Worm (Caenorhabditis elegans) whole organism, L3 larva: ENCODE results near the gene Y38H8A.7.

Experiments used
- R02D3.7 ChIP-seq: fragments of 150-350 bp; optimal IDR thresholded peaks from 2 replicates; lab custom pipeline; 2014; ENCODE audit warnings: missing biosample characterization, missing genetic modification characterization
- ZK546.5 ChIP-seq: sonication (generic microtip); optimal IDR thresholded peaks from 2 replicates; lab custom pipeline; 2017; ENCODE audit warnings: missing biosample characterization, missing genetic modification characterization
- aly-2 ChIP-seq: fragments of 150-350 bp; optimal IDR thresholded peaks from 2 replicates; lab custom pipeline; 2014; ENCODE audit warnings: missing biosample characterization, missing genetic modification characterization
- ama-1 ChIP-seq: fragments of 150-350 bp; optimal IDR thresholded peaks from 2 replicates; lab custom pipeline; 2018
- ceh-16 ChIP-seq: sonication (generic microtip); optimal IDR thresholded peaks from 2 replicates; lab custom pipeline; 2017; ENCODE audit warnings: missing biosample characterization, missing genetic modification characterization
- ceh-28 ChIP-seq: fragments of 150-350 bp; optimal IDR thresholded peaks from 2 replicates; lab custom pipeline; 2014; ENCODE audit warnings: missing biosample characterization, missing genetic modification reagents, missing genetic modification characterization
- ceh-82 ChIP-seq: fragments of 150-350 bp; optimal IDR thresholded peaks from 2 replicates; lab custom pipeline; 2014; ENCODE audit warnings: missing biosample characterization, missing genetic modification characterization
- ceh-9 ChIP-seq: sonication (generic microtip); optimal IDR thresholded peaks from 2 replicates; lab custom pipeline; 2018; ENCODE audit warnings: missing biosample characterization, missing genetic modification characterization
- daf-12 ChIP-seq: fragments of 150-350 bp; optimal IDR thresholded peaks from 2 replicates; lab custom pipeline; 2014; ENCODE audit warnings: missing biosample characterization, missing genetic modification reagents, missing genetic modification characterization
- egl-27 ChIP-seq: sonication (generic microtip); optimal IDR thresholded peaks from 4 replicates; lab custom pipeline; 2017; ENCODE audit warnings: missing biosample characterization, missing genetic modification reagents, missing genetic modification characterization
- egl-5 ChIP-seq: fragments of 150-350 bp; optimal IDR thresholded peaks from 2 replicates; lab custom pipeline; 2017; ENCODE audit warnings: missing biosample characterization, missing genetic modification reagents, missing genetic modification characterization, inconsistent platforms
- elt-1 ChIP-seq: fragments of 150-350 bp; optimal IDR thresholded peaks from 2 replicates; lab custom pipeline; 2014; ENCODE audit warnings: missing biosample characterization, missing genetic modification characterization
- elt-2 ChIP-seq: sonication (generic microtip); optimal IDR thresholded peaks from 2 replicates; lab custom pipeline; 2016; ENCODE audit warnings: missing genetic modification reagents, mild to moderate bottlenecking, missing genetic modification characterization, missing compliant biosample characterization
- eor-1 ChIP-seq, 2 experiments: fragments of 150-350 bp; optimal IDR thresholded peaks; 2 replicates each; lab custom pipeline; 2014 to 2018; ENCODE audit warnings: missing biosample characterization in 2 of 2, missing genetic modification characterization in 2 of 2
- fkh-10 ChIP-seq: sonication (generic microtip); optimal IDR thresholded peaks from 2 replicates; lab custom pipeline; 2017; ENCODE audit warnings: missing biosample characterization, missing genetic modification reagents, missing genetic modification characterization
- fos-1 ChIP-seq: fragments of 150-350 bp; optimal IDR thresholded peaks from 2 replicates; lab custom pipeline; 2014; ENCODE audit warnings: missing biosample characterization, missing genetic modification characterization
- jun-1 ChIP-seq: fragments of 150-350 bp; optimal IDR thresholded peaks from 2 replicates; lab custom pipeline; 2014; ENCODE audit warnings: missing biosample characterization, missing genetic modification reagents, missing genetic modification characterization
- lin-15B ChIP-seq: fragments of 150-350 bp; optimal IDR thresholded peaks from 2 replicates; lab custom pipeline; 2014; ENCODE audit warnings: missing biosample characterization, missing genetic modification characterization
- mdl-1 ChIP-seq: fragments of 150-350 bp; optimal IDR thresholded peaks from 2 replicates; lab custom pipeline; 2014; ENCODE audit warnings: missing biosample characterization, missing genetic modification characterization
- mml-1 ChIP-seq: fragments of 150-350 bp; sonication (generic microtip); optimal IDR thresholded peaks from 3 replicates; lab custom pipeline; 2014; ENCODE audit warnings: missing biosample characterization, missing genetic modification characterization
- nfya-1 ChIP-seq: sonication (generic microtip); optimal IDR thresholded peaks from 2 replicates; lab custom pipeline; 2017; ENCODE audit warnings: missing genetic modification characterization, mild to moderate bottlenecking, missing compliant biosample characterization, antibody characterized with exemption, moderate library complexity; ENCODE audit not compliant: insufficient read depth
- nhr-11 ChIP-seq: fragments of 150-350 bp; optimal IDR thresholded peaks from 2 replicates; lab custom pipeline; 2014; ENCODE audit warnings: missing biosample characterization, missing genetic modification characterization
- nhr-12 ChIP-seq: fragments of 150-350 bp; optimal IDR thresholded peaks from 2 replicates; lab custom pipeline; 2014; ENCODE audit warnings: missing biosample characterization, missing genetic modification characterization
- nhr-23 ChIP-seq: fragments of 150-350 bp; optimal IDR thresholded peaks from 2 replicates; lab custom pipeline; 2014; ENCODE audit warnings: missing biosample characterization, missing genetic modification reagents, missing genetic modification characterization
- nhr-25 ChIP-seq: sonication (generic microtip); optimal IDR thresholded peaks from 2 replicates; lab custom pipeline; 2017; ENCODE audit warnings: missing biosample characterization, missing genetic modification characterization
- nhr-28 ChIP-seq: fragments of 150-350 bp; optimal IDR thresholded peaks from 2 replicates; lab custom pipeline; 2014; ENCODE audit warnings: missing biosample characterization, missing genetic modification characterization
- nhr-43 ChIP-seq: sonication (generic microtip); optimal IDR thresholded peaks from 2 replicates; lab custom pipeline; 2016; ENCODE audit warnings: mild to moderate bottlenecking, missing genetic modification characterization, missing compliant biosample characterization; ENCODE audit not compliant: poor library complexity, severe bottlenecking
- nhr-67 ChIP-seq: fragments of 150-350 bp; optimal IDR thresholded peaks from 2 replicates; lab custom pipeline; 2014; ENCODE audit warnings: missing biosample characterization, missing genetic modification characterization
- nhr-77 ChIP-seq: fragments of 150-350 bp; optimal IDR thresholded peaks from 2 replicates; lab custom pipeline; 2014; ENCODE audit warnings: missing biosample characterization, missing genetic modification characterization
- pqm-1 ChIP-seq: fragments of 150-350 bp; optimal IDR thresholded peaks from 2 replicates; lab custom pipeline; 2017; ENCODE audit warnings: missing biosample characterization, missing genetic modification characterization, inconsistent platforms
- skn-1 ChIP-seq: fragments of 150-350 bp; optimal IDR thresholded peaks from 2 replicates; lab custom pipeline; 2014; ENCODE audit warnings: missing biosample characterization, missing genetic modification characterization
- unc-39 ChIP-seq: sonication (generic microtip); optimal IDR thresholded peaks from 4 replicates; lab custom pipeline; 2017; ENCODE audit warnings: missing biosample characterization, missing genetic modification characterization
- zag-1 ChIP-seq: fragments of 150-350 bp; optimal IDR thresholded peaks from 2 replicates; lab custom pipeline; 2014; ENCODE audit warnings: missing biosample characterization, missing genetic modification characterization
- ztf-11 ChIP-seq: fragments of 150-350 bp; optimal IDR thresholded peaks from 2 replicates; lab custom pipeline; 2014; ENCODE audit warnings: missing biosample characterization, missing genetic modification characterization
- ztf-4 ChIP-seq: fragments of 150-350 bp; optimal IDR thresholded peaks from 2 replicates; lab custom pipeline; 2014; ENCODE audit warnings: missing biosample characterization, missing genetic modification characterization

The Y38H8A.7 gene

DNA sequence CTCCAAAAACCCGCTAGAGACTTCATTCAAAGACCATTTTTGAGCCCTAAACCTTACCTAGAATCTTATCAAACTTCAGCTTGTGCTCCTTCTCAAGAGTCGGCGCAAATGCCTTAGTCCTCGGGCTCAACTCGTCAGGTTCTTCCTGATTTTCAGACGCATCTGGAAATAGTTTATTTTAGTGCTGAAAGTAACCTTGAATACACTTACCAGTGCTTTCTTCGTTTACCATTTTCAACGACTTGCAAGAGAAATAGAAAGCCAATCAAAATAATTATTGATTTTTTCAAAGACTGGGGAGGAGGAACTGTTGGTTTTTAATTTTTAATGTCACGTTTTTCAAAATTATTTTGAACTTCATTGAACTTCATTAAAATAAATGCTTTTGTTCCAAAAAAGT, 16.7 kb downstream of the Y38H8A.7 start, which contains the start of the genes ttbk-8.1 and Y38H8A.4:
Gene ttbk-8.1 (plus strand): TSS at position 301 of the 400 bp plus-strand sequence.
Gene Y38H8A.4 (minus strand): TSS at position 366 of the 400 bp plus-strand sequence.
- TF ChIP-seq jun-1 (tag; lab: Kevin White, UChicago), result no peak
- no peak for TF ChIP-seq R02D3.7
- TF ChIP-seq mdl-1, result no peak
- TF ChIP-seq, all 47 proteins: peak for 0

DNA sequence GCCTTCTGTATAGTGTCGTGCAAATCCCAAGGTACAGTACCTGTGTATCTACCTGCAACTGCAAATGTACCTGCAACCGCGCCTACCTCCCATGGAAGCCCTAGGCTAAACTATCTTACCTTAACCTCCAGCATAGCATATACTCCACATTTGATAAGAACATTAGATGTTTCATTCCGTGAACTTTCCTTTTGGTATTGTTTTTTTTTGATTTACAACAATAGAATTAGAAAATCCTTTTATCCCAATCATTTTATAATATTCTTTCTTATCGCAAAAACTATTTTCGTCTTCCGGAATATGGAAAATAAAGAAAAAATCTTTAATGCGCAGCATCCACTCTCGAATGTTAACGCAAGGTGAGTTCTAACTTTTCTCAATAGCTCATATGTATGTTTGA, 18.8 kb downstream of the Y38H8A.7 start, which contains the start of gene Y38H8A.2:
Gene Y38H8A.2 (plus strand): TSS at position 301 of the 400 bp plus-strand sequence.
- TF ChIP-seq jun-1 (tag; lab: Kevin White, UChicago) (no peak), ztf-4 (tag; lab: Kevin White, UChicago) (no peak), nhr-77 (tag; lab: Kevin White, UChicago) (no peak), nhr-11 (tag; lab: Kevin White, UChicago) (no peak), ama-1 (lab: Kevin White, UChicago) (no peak), zag-1 (tag; lab: Kevin White, UChicago) (no peak), pqm-1 (no peak), skn-1 (no peak), ceh-28 (tag; lab: Kevin White, UChicago) (no peak), nhr-23 (tag; lab: Kevin White, UChicago) (no peak)

DNA sequence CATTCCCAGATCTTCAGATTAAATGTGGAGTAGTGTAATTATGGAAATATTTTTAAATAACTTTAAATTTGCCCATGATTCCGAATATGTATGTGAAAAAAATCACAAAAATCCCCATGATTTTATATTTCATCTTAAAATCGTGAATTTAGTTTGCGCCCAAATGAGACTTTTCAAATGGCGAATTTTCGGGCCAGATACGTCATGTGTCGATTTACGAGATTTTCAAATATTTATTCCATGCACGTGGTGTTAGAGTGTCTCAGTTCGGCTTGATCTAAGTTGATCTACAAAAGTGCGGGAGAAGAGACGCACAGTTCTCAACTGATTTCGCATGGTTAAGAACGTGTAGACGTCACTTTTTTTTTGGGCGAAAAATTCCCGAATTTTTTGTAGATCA, 27.2 kb downstream of the Y38H8A.7 start, which contains the start of gene Y38H8A.1:
Gene Y38H8A.1 (plus strand): TSS at position 301 of the 400 bp plus-strand sequence.
- no peak for TF ChIP-seq nhr-25 (tag; lab: Kevin White, UChicago)
- no peak for TF ChIP-seq fos-1
- TF ChIP-seq, all 47 proteins: peak for 0

DNA sequence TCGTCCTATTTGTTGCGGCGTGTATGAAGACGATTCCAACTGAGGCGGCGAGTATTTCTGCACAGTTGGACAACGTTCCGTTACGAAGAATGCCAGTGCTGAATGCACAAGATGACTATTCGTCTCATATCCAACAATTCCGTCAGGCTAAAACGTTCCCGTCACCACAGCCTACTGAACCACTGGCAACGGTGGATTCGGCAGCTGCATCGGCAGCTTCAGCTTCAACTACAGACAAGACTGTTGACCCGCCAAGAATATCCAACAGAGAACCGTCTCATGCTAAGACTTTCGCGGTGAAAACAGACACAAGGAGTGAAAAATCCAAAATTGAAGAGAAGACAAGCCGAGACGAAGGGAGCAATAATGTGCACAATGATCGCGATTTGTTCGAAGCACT, 28.3 kb downstream of the Y38H8A.7 start:
- no peak for TF ChIP-seq nhr-43 (tag; lab: Kevin White, UChicago)
- TF ChIP-seq, all 47 proteins: peak for 0

DNA sequence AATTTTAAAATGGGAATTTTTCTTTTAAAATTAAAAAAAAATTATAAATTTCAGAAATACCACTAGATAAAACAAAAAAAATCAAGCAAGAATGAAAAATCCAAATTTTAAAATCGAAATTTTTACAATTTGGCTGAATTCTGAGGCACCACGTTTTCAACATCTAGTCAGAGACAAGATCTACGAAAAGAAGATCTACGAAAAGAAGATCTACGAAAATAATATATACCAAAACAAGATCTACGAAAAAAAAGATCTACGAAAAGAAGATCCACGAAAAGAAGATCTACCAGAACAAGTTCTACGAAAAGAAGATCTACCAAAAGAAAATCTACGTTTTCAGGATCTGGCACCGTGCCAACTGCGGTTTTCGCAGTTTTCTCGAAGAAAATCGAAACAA, 31.7 kb downstream of the Y38H8A.7 start:
- TF ChIP-seq elt-1 (tag; lab: Kevin White, UChicago) (no peak), lin-15B (tag; lab: Kevin White, UChicago) (no peak), mml-1 (tag; lab: Kevin White, UChicago) (no peak), nhr-25 (tag; lab: Kevin White, UChicago) (no peak), nhr-12 (no peak), egl-27 (tag; lab: Kevin White, UChicago) (no peak), elt-2 (tag; lab: Kevin White, UChicago) (no peak), ceh-16 (tag; lab: Kevin White, UChicago) (no peak), ZK546.5 (tag; lab: Kevin White, UChicago) (no peak), zag-1 (tag; lab: Kevin White, UChicago) (no peak), ztf-4 (tag; lab: Kevin White, UChicago) (no peak), daf-12 (tag; lab: Kevin White, UChicago) (no peak)
- TF ChIP-seq, all 47 proteins: peak for 0

DNA sequence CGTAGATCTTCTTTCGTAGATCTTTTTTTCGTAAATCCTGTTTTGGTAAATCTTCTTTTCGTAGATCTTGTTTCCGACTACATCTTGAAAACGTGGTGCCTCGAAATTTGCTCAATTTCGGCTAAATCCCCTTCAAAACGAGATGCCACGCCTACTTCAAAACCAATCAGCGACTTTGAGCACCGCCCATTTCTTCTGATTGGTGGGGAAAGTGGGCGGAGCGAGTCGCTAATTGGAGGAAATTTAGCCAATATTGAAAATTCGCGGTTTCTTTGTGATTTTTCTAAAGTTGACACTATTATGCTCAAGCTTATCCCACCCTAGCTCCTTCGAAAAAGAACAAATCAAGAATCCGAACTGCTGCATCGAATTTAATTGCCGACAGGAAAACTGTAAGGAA, 32.3 kb downstream of the Y38H8A.7 start:
- TF ChIP-seq ama-1 (lab: Kevin White, UChicago), result no peak
- no peak for TF ChIP-seq nhr-25 (tag; lab: Kevin White, UChicago)
- peak; percentile 89 for TF ChIP-seq nfya-1 (tag; lab: Kevin White, UChicago)
- no peak for TF ChIP-seq fos-1

DNA sequence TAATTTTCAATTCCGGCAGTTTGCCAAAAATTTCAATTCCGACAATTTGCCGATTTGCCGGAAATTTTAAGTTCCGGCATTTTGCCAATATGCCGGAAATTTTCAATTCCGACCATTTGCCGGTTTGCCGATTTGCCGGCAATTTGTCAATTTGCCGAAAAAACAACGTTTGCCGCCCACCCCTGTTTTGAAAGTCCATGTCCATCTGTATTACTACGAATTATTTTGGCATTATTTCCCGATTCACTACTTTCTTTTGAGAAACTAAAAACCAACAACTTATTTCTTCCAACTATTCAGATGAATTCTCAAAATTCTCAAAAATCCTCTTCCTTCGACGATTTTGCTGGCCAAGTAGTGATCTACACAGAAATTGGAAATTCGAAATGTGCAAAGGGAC, 37.0 kb downstream of the Y38H8A.7 start, which contains the start of gene Y45F10A.7:
Gene Y45F10A.7 (plus strand): TSS at position 301 of the 400 bp plus-strand sequence.
- TF ChIP-seq egl-5 (no peak), ceh-9 (tag; lab: Kevin White, UChicago) (no peak), mml-1 (tag; lab: Kevin White, UChicago) (no peak), lin-15B (tag; lab: Kevin White, UChicago) (no peak), nhr-12 (no peak), nhr-28 (tag; lab: Kevin White, UChicago) (no peak), nhr-67 (tag; lab: Kevin White, UChicago) (no peak), aly-2 (no peak), unc-39 (no peak), ztf-4 (tag; lab: Kevin White, UChicago) (no peak), elt-2 (tag; lab: Kevin White, UChicago) (no peak), nhr-25 (tag; lab: Kevin White, UChicago) (no peak), eor-1 (tag; optimal IDR thresholded peaks at IDR 0.05; lab: Kevin White, UChicago) (no peak), ceh-82 (tag; lab: Kevin White, UChicago) (no peak), zag-1 (tag; lab: Kevin White, UChicago) (no peak), fkh-10 (GFP tag; lab: Kevin White, UChicago) (no peak), ztf-11 (tag; lab: Kevin White, UChicago) (no peak), pqm-1 (no peak)
- TF ChIP-seq, all 47 proteins: peak for 0
